Worm (Caenorhabditis elegans) whole organism, young adult: ENCODE measurements around the gene clec-217.
A peak's percentile ranks its signal among the peaks of the same experiment; 100 is the strongest.

ENCODE experiments used
- cebp-1 ChIP-seq, 2 experiments: fragments of 200-800 bp in 1 of 2; sonication (Bioruptor generic) in 1 of 2; sonication (generic microtip) in 1 of 2; IDR thresholded peaks in 1 of 2; optimal IDR thresholded peaks in 1 of 2; 2 replicates each; pipeline versions ENCODE4 v1.3.6 to Lab custom; 2017 to 2022; ENCODE audit warnings: missing compliant biosample characterization in 2 of 2, missing genetic modification characterization in 2 of 2, mild to moderate bottlenecking in 1 of 2, missing genetic modification reagents in 1 of 2, moderate library complexity in 1 of 2
- mel-28 ChIP-seq: sonication (generic microtip); optimal IDR thresholded peaks from 2 replicates; lab custom pipeline; 2016; ENCODE audit warnings: borderline replicate concordance, mild to moderate bottlenecking, missing genetic modification characterization, missing compliant biosample characterization
- unc-62 ChIP-seq: fragments of 150-350 bp; optimal IDR thresholded peaks from 2 replicates; lab custom pipeline; 2014; ENCODE audit warnings: missing biosample characterization, missing genetic modification reagents, missing genetic modification characterization

DNA sequence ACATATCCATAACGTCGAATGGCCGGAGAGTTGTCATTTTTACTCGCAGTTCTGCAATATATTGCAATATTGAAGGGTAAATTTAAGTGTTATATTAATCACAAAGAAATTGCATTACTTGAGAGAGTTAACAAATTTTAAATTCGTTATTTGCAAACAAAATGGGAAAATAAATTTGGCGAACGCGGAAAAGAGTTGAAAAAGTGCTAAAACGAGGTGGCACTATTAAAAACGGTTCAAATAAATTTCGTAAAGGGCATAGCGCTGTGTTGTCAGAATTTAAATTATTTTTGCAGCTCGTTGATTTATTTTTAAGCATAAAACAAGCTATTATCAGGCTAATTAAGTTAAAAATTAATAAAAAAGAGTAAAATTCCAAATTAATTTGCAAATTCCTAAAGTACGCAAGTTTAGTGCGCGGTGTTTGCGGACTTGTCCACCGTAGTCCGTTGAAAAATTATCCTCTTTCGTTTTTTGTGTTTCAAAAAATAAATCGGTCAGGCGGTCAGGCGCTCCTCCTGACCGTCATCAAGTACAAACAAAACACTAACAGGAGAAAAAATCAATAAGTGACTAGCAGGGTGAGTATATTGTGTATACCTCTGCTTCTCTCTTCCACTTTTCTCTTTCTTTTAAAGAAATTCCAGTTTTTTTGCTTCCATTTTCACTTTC, 24.9 kb upstream of the clec-217 start, which contains the start of the genes natb-1 and abhd-12:
- TF ChIP-seq cebp-1 (GFP tag; IDR thresholded peaks at IDR 0.05; lab: Robert Waterston, UW) (no peak), cebp-1 (tag; optimal IDR thresholded peaks at IDR 0.05; lab: Kevin White, UChicago) (peak; percentile 46), unc-62 (GFP tag; lab: Kevin White, UChicago) (no peak), mel-28 (no peak)
